Worm (Caenorhabditis elegans): ENCODE measurements around the gene Y55F3AM.5.

- TF ChIP-seq fkh-10 (GFP tag; optimal IDR thresholded peaks at IDR 0.05) (no peak), aha-1 (tag; optimal IDR thresholded peaks at IDR 0.05) (no peak), ces-1 (GFP tag; optimal IDR thresholded peaks at IDR 0.05) (no peak), pqm-1 (tag; optimal IDR thresholded peaks at IDR 0.05) (no peak)
Observed at ce11 chrIV:953136-953535, 45.9 kb upstream of the Y55F3AM.5 start.
